Fruit fly (Drosophila melanogaster) whole organism, embryonic: ENCODE data around the gene CG7627.

Experiments
- Adf1 ChIP-seq: fragments of 200-800 bp; sonication (Bioruptor generic); IDR thresholded peaks from 2 replicates; pipeline ENCODE4 v1.3.6; 2022; ENCODE audit warnings: missing biosample characterization, missing genetic modification characterization
- Atf6 ChIP-seq: fragments of 200-800 bp; sonication (Bioruptor generic); IDR thresholded peaks from 2 replicates; pipeline ENCODE4 v1.3.6; 2022; ENCODE audit warnings: missing biosample characterization, missing genetic modification characterization
- CG11093 ChIP-seq: fragments of 200-800 bp; sonication (Bioruptor generic); IDR thresholded peaks from 3 replicates; pipeline ENCODE4 v1.3.6; 2022; ENCODE audit warnings: missing biosample characterization, missing genetic modification characterization
- CG14667 ChIP-seq: fragments of 200-800 bp; sonication (Bioruptor generic); IDR thresholded peaks from 2 replicates; pipeline ENCODE4 v1.3.6; 2022; ENCODE audit warnings: missing biosample characterization, missing genetic modification characterization
- CG15514 ChIP-seq: fragments of 200-800 bp; sonication (Bioruptor generic); optimal IDR thresholded peaks from 3 replicates; lab custom pipeline; 2017; ENCODE audit warnings: missing biosample characterization, missing genetic modification characterization, mild to moderate bottlenecking, moderate library complexity, missing genetic modification reagents
- CG16813 ChIP-seq: fragments of 200-800 bp; sonication (Bioruptor generic); IDR thresholded peaks from 3 replicates; pipeline ENCODE4 v1.3.6; 2022; ENCODE audit warnings: missing biosample characterization, missing genetic modification characterization; ENCODE audit not compliant: partially characterized antibody
- CG17385 ChIP-seq: fragments of 200-800 bp; sonication (Bioruptor generic); optimal IDR thresholded peaks from 3 replicates; lab custom pipeline; 2018; ENCODE audit warnings: missing biosample characterization, mild to moderate bottlenecking, missing genetic modification characterization
- CG2120 ChIP-seq: fragments of 200-800 bp; sonication (Bioruptor generic); optimal IDR thresholded peaks from 3 replicates; lab custom pipeline; 2016; ENCODE audit warnings: missing biosample characterization, missing genetic modification characterization
- CG31365 ChIP-seq: fragments of 200-800 bp; sonication (Bioruptor generic); optimal IDR thresholded peaks from 2 replicates; lab custom pipeline; 2018; ENCODE audit warnings: missing biosample characterization, mild to moderate bottlenecking, missing genetic modification characterization
- CG33213 ChIP-seq: fragments of 200-800 bp; sonication (Bioruptor generic); optimal IDR thresholded peaks from 3 replicates; lab custom pipeline; 2016; ENCODE audit warnings: missing biosample characterization, missing genetic modification characterization
- CG34422 ChIP-seq: fragments of 200-800 bp; sonication (Bioruptor generic); IDR thresholded peaks from 3 replicates; pipeline ENCODE4 v1.3.6; 2022; ENCODE audit warnings: missing biosample characterization, missing genetic modification characterization
- CG42726 ChIP-seq: fragments of 200-800 bp; sonication (Bioruptor generic); IDR thresholded peaks from 2 replicates; pipeline ENCODE4 v1.3.6; 2022; ENCODE audit warnings: missing biosample characterization, missing genetic modification characterization; ENCODE audit not compliant: partially characterized antibody
- CG4707 ChIP-seq: fragments of 200-800 bp; sonication (Bioruptor generic); optimal IDR thresholded peaks from 2 replicates; lab custom pipeline; 2018; ENCODE audit warnings: missing biosample characterization, mild to moderate bottlenecking, missing genetic modification characterization, moderate library complexity
- CG6175 ChIP-seq: fragments of 200-800 bp; sonication (Bioruptor generic); IDR thresholded peaks from 3 replicates; pipeline ENCODE4 v1.3.6; 2022; ENCODE audit warnings: missing biosample characterization, missing genetic modification characterization
- CG6813 ChIP-seq: fragments of 200-800 bp; sonication (Bioruptor generic); optimal IDR thresholded peaks from 2 replicates; lab custom pipeline; 2017; ENCODE audit warnings: missing biosample characterization, missing genetic modification characterization, mild to moderate bottlenecking, moderate library complexity, missing genetic modification reagents
- CG6854 ChIP-seq: fragments of 200-800 bp; sonication (Bioruptor generic); optimal IDR thresholded peaks from 3 replicates; lab custom pipeline; 2017; ENCODE audit warnings: missing biosample characterization, mild to moderate bottlenecking, missing genetic modification characterization
- CG7271 ChIP-seq: fragments of 200-800 bp; sonication (Bioruptor generic); optimal IDR thresholded peaks from 2 replicates; lab custom pipeline; 2018; ENCODE audit warnings: missing biosample characterization, mild to moderate bottlenecking, missing genetic modification characterization, moderate library complexity
- CG7372 ChIP-seq: fragments of 200-800 bp; sonication (Bioruptor generic); IDR thresholded peaks from 2 replicates; pipeline ENCODE4 v1.3.6; 2022; ENCODE audit warnings: missing biosample characterization, missing genetic modification characterization
- CG8388 ChIP-seq: fragments of 200-800 bp; sonication (Bioruptor generic); optimal IDR thresholded peaks from 2 replicates; lab custom pipeline; 2019; ENCODE audit warnings: missing biosample characterization, mild to moderate bottlenecking, missing genetic modification characterization, moderate library complexity
- HLH3B ChIP-seq: fragments of 200-800 bp; sonication (Bioruptor generic); IDR thresholded peaks from 2 replicates; pipeline ENCODE4 v1.3.6; 2022; ENCODE audit warnings: missing biosample characterization, missing genetic modification characterization
- HmgD ChIP-seq: fragments of 200-800 bp; sonication (Bioruptor generic); optimal IDR thresholded peaks from 3 replicates; lab custom pipeline; 2016; ENCODE audit warnings: missing biosample characterization, missing genetic modification characterization
- Mad ChIP-seq: fragments of 200-800 bp; sonication (Bioruptor generic); optimal IDR thresholded peaks from 2 replicates; lab custom pipeline; 2016; ENCODE audit warnings: missing biosample characterization, missing genetic modification characterization
- NFAT ChIP-seq: fragments of 200-800 bp; sonication (Bioruptor generic); IDR thresholded peaks from 2 replicates; pipeline ENCODE4 v1.3.6; 2022; ENCODE audit warnings: missing biosample characterization, missing genetic modification characterization
- ab ChIP-seq: fragments of 200-800 bp; sonication (Bioruptor generic); optimal IDR thresholded peaks from 2 replicates; lab custom pipeline; 2016; ENCODE audit warnings: missing biosample characterization, missing genetic modification characterization
- bigmax ChIP-seq: fragments of 200-800 bp; sonication (Bioruptor generic); optimal IDR thresholded peaks from 2 replicates; lab custom pipeline; 2018; ENCODE audit warnings: missing biosample characterization, mild to moderate bottlenecking, missing genetic modification characterization
- bsh ChIP-seq, 2 experiments: fragments of 200-800 bp; sonication (Bioruptor generic); optimal IDR thresholded peaks; 2 replicates each; lab custom pipeline; 2017 to 2018; ENCODE audit warnings: mild to moderate bottlenecking in 2 of 2, missing biosample characterization in 2 of 2, missing genetic modification characterization in 2 of 2, moderate library complexity in 1 of 2
- crol ChIP-seq: fragments of 200-800 bp; sonication (Bioruptor generic); IDR thresholded peaks from 2 replicates; pipeline ENCODE4 v1.3.6; 2022; ENCODE audit warnings: missing biosample characterization, missing genetic modification characterization
- dati ChIP-seq: fragments of 200-800 bp; sonication (Bioruptor generic); IDR thresholded peaks from 2 replicates; pipeline ENCODE4 v1.3.6; 2022; ENCODE audit warnings: missing biosample characterization, missing genetic modification characterization
- dmrt99B ChIP-seq: fragments of 200-800 bp; sonication (Bioruptor generic); optimal IDR thresholded peaks from 2 replicates; lab custom pipeline; 2018; ENCODE audit warnings: missing biosample characterization, mild to moderate bottlenecking, missing genetic modification characterization, moderate library complexity
- exex ChIP-seq: fragments of 200-800 bp; sonication (Bioruptor generic); optimal IDR thresholded peaks from 4 replicates; lab custom pipeline; 2018; ENCODE audit warnings: missing biosample characterization, mild to moderate bottlenecking, missing genetic modification characterization, moderate library complexity
- gem ChIP-seq: fragments of 200-800 bp; sonication (Bioruptor generic); optimal IDR thresholded peaks from 2 replicates; lab custom pipeline; 2019; ENCODE audit warnings: missing biosample characterization, mild to moderate bottlenecking, missing genetic modification characterization, moderate library complexity
- gsb-n ChIP-seq: fragments of 200-800 bp; sonication (Bioruptor generic); optimal IDR thresholded peaks from 3 replicates; lab custom pipeline; 2018; ENCODE audit warnings: missing biosample characterization, mild to moderate bottlenecking, missing genetic modification characterization
- hb ChIP-seq: fragments of 200-800 bp; sonication (Bioruptor generic); IDR thresholded peaks from 3 replicates; pipeline ENCODE4 v1.3.6; 2022; ENCODE audit warnings: missing biosample characterization, missing genetic modification characterization; ENCODE audit not compliant: partially characterized antibody
- hbn ChIP-seq: fragments of 200-800 bp; sonication (Bioruptor generic); IDR thresholded peaks from 2 replicates; pipeline ENCODE4 v1.3.6; 2022; ENCODE audit warnings: missing biosample characterization, missing genetic modification characterization; ENCODE audit not compliant: partially characterized antibody
- hth ChIP-seq: fragments of >200 bp; optimal IDR thresholded peaks from 2 replicates; lab custom pipeline; 2017; ENCODE audit warnings: inconsistent platforms
- lab ChIP-seq: fragments of 200-800 bp; sonication (Bioruptor generic); optimal IDR thresholded peaks from 3 replicates; lab custom pipeline; 2017; ENCODE audit warnings: missing biosample characterization, missing genetic modification characterization, mild to moderate bottlenecking, moderate library complexity, missing genetic modification reagents
- nerfin-2 ChIP-seq: fragments of 200-800 bp; sonication (Bioruptor generic); IDR thresholded peaks from 2 replicates; pipeline ENCODE4 v1.3.6; 2022; ENCODE audit warnings: missing biosample characterization, missing genetic modification characterization; ENCODE audit not compliant: partially characterized antibody
- otp ChIP-seq: fragments of 200-800 bp; sonication (Bioruptor generic); IDR thresholded peaks from 3 replicates; pipeline ENCODE4, ENCODE4 v1.3.6; 2022; ENCODE audit warnings: missing biosample characterization, missing genetic modification characterization
- pb ChIP-seq: fragments of 200-800 bp; sonication (Bioruptor generic); optimal IDR thresholded peaks from 3 replicates; lab custom pipeline; 2016; ENCODE audit warnings: missing biosample characterization, missing genetic modification characterization
- sens ChIP-seq: fragments of 200-800 bp; sonication (Bioruptor generic); peaks from one replicate; lab custom pipeline; 2016; ENCODE audit warnings: missing biosample characterization, missing genetic modification characterization
- sqz ChIP-seq: fragments of 200-800 bp; sonication (Bioruptor generic); optimal IDR thresholded peaks from 3 replicates; lab custom pipeline; 2018; ENCODE audit warnings: missing biosample characterization, mild to moderate bottlenecking, missing genetic modification characterization
- sr ChIP-seq: fragments of 200-800 bp; sonication (Bioruptor generic); IDR thresholded peaks from 3 replicates; pipeline ENCODE4 v1.3.6; 2022; ENCODE audit warnings: missing biosample characterization, missing genetic modification characterization
- trh ChIP-seq: fragments of 200-800 bp; sonication (Bioruptor generic); optimal IDR thresholded peaks from 2 replicates; lab custom pipeline; 2016; ENCODE audit warnings: missing biosample characterization, missing genetic modification characterization
- tx ChIP-seq: fragments of 200-800 bp; sonication (Bioruptor generic); optimal IDR thresholded peaks from 2 replicates; lab custom pipeline; 2016; ENCODE audit warnings: missing biosample characterization, missing genetic modification characterization
- vvl ChIP-seq: fragments of 200-800 bp; sonication (Bioruptor generic); IDR thresholded peaks from 2 replicates; pipeline ENCODE4 v1.3.6; 2022; ENCODE audit warnings: missing biosample characterization, missing genetic modification characterization
- wek ChIP-seq: fragments of 200-800 bp; sonication (Bioruptor generic); optimal IDR thresholded peaks from 3 replicates; lab custom pipeline; 2018; ENCODE audit warnings: missing biosample characterization, mild to moderate bottlenecking, missing genetic modification characterization, moderate library complexity
- wor ChIP-seq: fragments of 200-800 bp; sonication (Bioruptor generic); IDR thresholded peaks from 2 replicates; pipeline ENCODE4 v1.3.6; 2022; ENCODE audit warnings: missing biosample characterization, missing genetic modification characterization
- zen ChIP-seq: fragments of 200-800 bp; sonication (Bioruptor generic); optimal IDR thresholded peaks from 3 replicates; lab custom pipeline; 2018; ENCODE audit warnings: missing biosample characterization, mild to moderate bottlenecking, missing genetic modification characterization, moderate library complexity

The CG7627 gene

dm6 chr2L:8365701-8366643 lies 3.7 kb upstream of the CG7627 start, which contains the start of gene Pp2A-29B (continued):
- TF ChIP-seq sens (GFP tag; lab: Kevin White, UChicago) = peak; percentile 37
- no peak for TF ChIP-seq trh
- TF ChIP-seq CG31365 (tag; lab: Kevin White, UChicago) = no peak
- TF ChIP-seq dati = no peak
- TF ChIP-seq Adf1 (GFP tag; lab: Robert Waterston, UW) = no peak
- TF ChIP-seq wor (GFP tag; lab: Robert Waterston, UW) = no peak
- no peak for TF ChIP-seq Atf6
- TF ChIP-seq Mad = no peak
- peak; percentile 99 for TF ChIP-seq hb
- no peak for TF ChIP-seq CG6175 (GFP tag; lab: Robert Waterston, UW)
- TF ChIP-seq tx (GFP tag; lab: Kevin White, UChicago) = no peak
- no peak for TF ChIP-seq CG7372 (GFP tag; lab: Robert Waterston, UW)
- no peak for TF ChIP-seq bsh (GFP tag; optimal IDR thresholded peaks at IDR 0.05; lab: Kevin White, UChicago)
- no peak for TF ChIP-seq gsb-n (tag; lab: Kevin White, UChicago)
- TF ChIP-seq CG11093 = no peak
- no peak for TF ChIP-seq bigmax
- no peak for TF ChIP-seq HmgD
- peak; percentile 42 for TF ChIP-seq CG15514 (GFP tag; lab: Kevin White, UChicago)
- no peak for TF ChIP-seq otp
- peak; percentile 100 for TF ChIP-seq CG16813
- TF ChIP-seq hth (lab: Kevin White, UChicago) = no peak
- no peak for TF ChIP-seq ab (GFP tag; lab: Kevin White, UChicago)
- no peak for TF ChIP-seq HLH3B
- TF ChIP-seq NFAT (GFP tag; lab: Robert Waterston, UW) = no peak
- TF ChIP-seq crol (GFP tag; lab: Robert Waterston, UW) = no peak

- TF ChIP-seq CG33213 (GFP tag; lab: Kevin White, UChicago) = peak; percentile 28
- peak; percentile 17 for TF ChIP-seq CG7271 (tag; lab: Kevin White, UChicago)
- peak; percentile 29 for TF ChIP-seq gem (tag; lab: Kevin White, UChicago)
- no peak for TF ChIP-seq CG2120 (GFP tag; lab: Kevin White, UChicago)
- peak; percentile 93 for TF ChIP-seq hbn
- TF ChIP-seq lab (GFP tag; lab: Kevin White, UChicago) = peak; percentile 25
- TF ChIP-seq CG6813 (GFP tag; lab: Kevin White, UChicago) = no peak
- peak; percentile 29 for TF ChIP-seq CG17385 (GFP tag; lab: Kevin White, UChicago)
- TF ChIP-seq CG4707 = no peak
- no peak for TF ChIP-seq pb
- TF ChIP-seq CG42726 (GFP tag; lab: Robert Waterston, UW) = peak; percentile 80
- TF ChIP-seq CG6854 (GFP tag; lab: Kevin White, UChicago) = no peak
- TF ChIP-seq CG34422 (GFP tag; lab: Robert Waterston, UW) = peak; percentile 62; the same call in 1 of the 3 replicates
- no peak for TF ChIP-seq CG14667 (GFP tag; lab: Robert Waterston, UW)
- TF ChIP-seq CG8388 (GFP tag; lab: Kevin White, UChicago) = peak; percentile 7
- TF ChIP-seq sr (GFP tag; lab: Robert Waterston, UW) = no peak
- peak; percentile 28 for TF ChIP-seq sqz (GFP tag; lab: Kevin White, UChicago)
- peak; percentile 80 for TF ChIP-seq nerfin-2
- TF ChIP-seq vvl (GFP tag; lab: Robert Waterston, UW) = peak; percentile 13; the same call in 1 of the 2 replicates
- TF ChIP-seq wek (GFP tag; lab: Kevin White, UChicago) = no peak
- no peak for TF ChIP-seq dmrt99B (tag; lab: Kevin White, UChicago)
- peak; percentile 10 for TF ChIP-seq exex
- TF ChIP-seq zen (tag; lab: Kevin White, UChicago) = peak; percentile 36
Observed at dm6 chr2L:8364006-8364956, 2.0 kb upstream of the CG7627 start, which contains the start of the genes RpS13 and CSN8. TSS of gene RpS13 (minus strand) at chr2L:8364662. TSS of gene CSN8 (plus strand) at chr2L:8364855.
